Fruit fly (Drosophila melanogaster): ENCODE results near the gene CG34133.

The CG34133 gene

dm6 chr3R:29903775-29904356 is 34.7 kb downstream of the CG34133 start, which contains the start of gene CG15517 (continued):
- TF ChIP-seq CG13894 (tag; optimal IDR thresholded peaks at IDR 0.05): peak; percentile 3
- TF ChIP-seq Lhr (GFP tag; optimal IDR thresholded peaks at IDR 0.05): peak; percentile 29
- TF ChIP-seq Ptx1 (GFP tag; IDR thresholded peaks at IDR 0.05): peak; percentile 43; the same call in 1 of the 2 replicates
- TF ChIP-seq amos (GFP tag; IDR thresholded peaks at IDR 0.05; ENCODE audit: partially characterized antibody): peak; percentile 67; the same call in 1 of the 2 replicates
- peak; percentile 14 for TF ChIP-seq PHDP (tag; optimal IDR thresholded peaks at IDR 0.05)
- no peak for TF ChIP-seq Six4 (GFP tag; optimal IDR thresholded peaks at IDR 0.05)
- TF ChIP-seq sc (optimal IDR thresholded peaks at IDR 0.05): no peak
- no peak for TF ChIP-seq sc (GFP tag; optimal IDR thresholded peaks at IDR 0.05)
- 0 out of 2 replicates have a peak, but pooled peaks have one; percentile 30 for TF ChIP-seq Rfx (GFP tag; IDR thresholded peaks at IDR 0.05)
- TF ChIP-seq Myb (GFP tag; optimal IDR thresholded peaks at IDR 0.05): peak; percentile 0
- no peak for TF ChIP-seq cato (GFP tag; optimal IDR thresholded peaks at IDR 0.05; ENCODE audit: borderline replicate concordance)
- 0 out of 2 replicates have a peak, but pooled peaks have one; percentile 6 for TF ChIP-seq CG31224 (GFP tag; IDR thresholded peaks at IDR 0.05)
- peak; percentile 6 for TF ChIP-seq Blimp-1 (GFP tag; optimal IDR thresholded peaks at IDR 0.05)
- TF ChIP-seq CG2199 (GFP tag; IDR thresholded peaks at IDR 0.05): no peak; the same call in 2 of the 3 replicates
- TF ChIP-seq Hr3 (GFP tag; optimal IDR thresholded peaks at IDR 0.05): peak; percentile 2

dm6 chr3R:29905164-29905563 is 36.0 kb downstream of the CG34133 start, which contains the start of gene CG15515:
TSS of gene CG15515 (plus strand) at chr3R:29905464.
- TF ChIP-seq CG13894 (tag; optimal IDR thresholded peaks at IDR 0.05): peak; percentile 64
- TF ChIP-seq CG18599 (GFP tag; optimal IDR thresholded peaks at IDR 0.05): no peak
- peak; percentile 3 for TF ChIP-seq abd-A (tag; optimal IDR thresholded peaks at IDR 0.05)
- peak; percentile 25 for TF ChIP-seq sd (tag; optimal IDR thresholded peaks at IDR 0.05)
- no peak for TF ChIP-seq org-1 (GFP tag; optimal IDR thresholded peaks at IDR 0.05)
- TF ChIP-seq ash1 (GFP tag; optimal IDR thresholded peaks at IDR 0.05): no peak
- peak; percentile 41 for TF ChIP-seq Med (GFP tag)
- peak; percentile 29 for TF ChIP-seq CG12769 (tag; optimal IDR thresholded peaks at IDR 0.05)
- TF ChIP-seq tgo (GFP tag; IDR thresholded peaks at IDR 0.05): no peak
- TF ChIP-seq pzg (GFP tag; optimal IDR thresholded peaks at IDR 0.05): no peak

- TF ChIP-seq CG14860 (GFP tag; IDR thresholded peaks at IDR 0.05; ENCODE audit: partially characterized antibody) (no peak), CG15479 (GFP tag; optimal IDR thresholded peaks at IDR 0.05) (no peak), fru (optimal IDR thresholded peaks at IDR 0.05) (no peak), Hr3 (GFP tag; optimal IDR thresholded peaks at IDR 0.05) (no peak), gfzf (GFP tag; optimal IDR thresholded peaks at IDR 0.05) (no peak), Rfx (GFP tag; IDR thresholded peaks at IDR 0.05) (peak; percentile 67; the same call in 1 of the 2 replicates), D19B (GFP tag; optimal IDR thresholded peaks at IDR 0.05) (peak; percentile 64), CG13424 (tag; optimal IDR thresholded peaks at IDR 0.05) (no peak), row (GFP tag; IDR thresholded peaks at IDR 0.05) (no peak), CG1024 (GFP tag; IDR thresholded peaks at IDR 0.05) (no peak), gem (tag; optimal IDR thresholded peaks at IDR 0.05) (no peak), CTCF (GFP tag; optimal IDR thresholded peaks at IDR 0.05) (peak; percentile 79), bbx (GFP tag; IDR thresholded peaks at IDR 0.05; ENCODE audit: partially characterized antibody) (no peak), sens-2 (GFP tag; IDR thresholded peaks at IDR 0.05) (no peak), NC2β (GFP tag; optimal IDR thresholded peaks at IDR 0.05) (no peak), cg (GFP tag; optimal IDR thresholded peaks at IDR 0.05) (no peak), usp (GFP tag; optimal IDR thresholded peaks at IDR 0.05) (no peak), tx (GFP tag; optimal IDR thresholded peaks at IDR 0.05) (no peak), Antp (GFP tag; optimal IDR thresholded peaks at IDR 0.05) (no peak), CG14667 (GFP tag; IDR thresholded peaks at IDR 0.05) (no peak), Asciz (GFP tag; optimal IDR thresholded peaks at IDR 0.05) (no peak), C15 (GFP tag; IDR thresholded peaks at IDR 0.05) (no peak), Nf-YA (GFP tag; IDR thresholded peaks at IDR 0.05) (no peak), Atf6 (GFP tag; IDR thresholded peaks at IDR 0.05) (no peak), CG12236 (GFP tag; optimal IDR thresholded peaks at IDR 0.05) (no peak), CG7786 (GFP tag; optimal IDR thresholded peaks at IDR 0.05) (no peak)
Measured at dm6 chr3R:29907601-29908175, 38.5 kb downstream of the CG34133 start, which contains the start of gene CG31036. TSS of gene CG31036 (plus strand) at chr3R:29908107.
